Worm (Caenorhabditis elegans): ENCODE data around the gene F09E5.3.

DNA sequence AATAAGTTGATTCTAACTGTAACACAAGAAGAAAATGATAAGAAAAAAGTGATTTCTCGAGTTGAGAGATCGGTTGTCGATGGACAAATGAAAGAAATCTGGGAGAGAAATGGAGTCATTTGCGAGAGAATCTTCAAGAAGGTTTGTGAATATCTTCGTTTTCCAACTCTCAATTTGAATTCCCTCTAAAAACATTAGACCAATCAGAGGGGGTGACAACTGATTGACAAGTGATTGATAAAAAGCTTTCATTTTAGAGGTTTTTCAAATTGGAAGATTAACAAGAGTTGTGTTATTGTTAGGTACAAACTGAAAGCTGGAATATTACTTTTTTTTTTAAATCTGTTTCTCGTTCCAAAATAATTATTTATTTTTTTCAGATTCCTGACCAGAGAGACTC, 44.1 kb downstream of the F09E5.3 start:
- no peak for TF ChIP-seq K09A11.1 (tag; optimal IDR thresholded peaks at IDR 0.05; ENCODE audit: insufficient read depth)
- TF ChIP-seq pha-4 (tag; optimal IDR thresholded peaks at IDR 0.05) = no peak
- no peak for TF ChIP-seq C08G9.2 (tag; optimal IDR thresholded peaks at IDR 0.05)
- TF ChIP-seq sdc-2 (tag; optimal IDR thresholded peaks at IDR 0.05) = no peak
- no peak for TF ChIP-seq hlh-6 (tag; optimal IDR thresholded peaks at IDR 0.05)
- no peak for TF ChIP-seq fkh-6 (tag; optimal IDR thresholded peaks at IDR 0.05)
- TF ChIP-seq hlh-13 (GFP tag; optimal IDR thresholded peaks at IDR 0.05) = no peak
- TF ChIP-seq nhr-11 (tag; optimal IDR thresholded peaks at IDR 0.05) = no peak
- no peak for TF ChIP-seq ama-1 (optimal IDR thresholded peaks at IDR 0.05)
- TF ChIP-seq sox-4 (tag; optimal IDR thresholded peaks at IDR 0.05) = no peak

Data from whole organism, late embryonic.